Worm (Caenorhabditis elegans): ENCODE data around the gene gldi-7.

ce11 chrII:8577509-8578099, 46.6 kb upstream of the gldi-7 start, which contains the start of gene F54C9.9:
- TF ChIP-seq ztf-11 (tag; optimal IDR thresholded peaks at IDR 0.05) (no peak), ceh-39 (tag; optimal IDR thresholded peaks at IDR 0.05) (no peak), ces-1 (GFP tag; optimal IDR thresholded peaks at IDR 0.05) (no peak), pha-4 (tag; optimal IDR thresholded peaks at IDR 0.05) (no peak), elt-1 (tag; optimal IDR thresholded peaks at IDR 0.05; ENCODE audit: borderline replicate concordance, insufficient read depth) (no peak), nhr-12 (tag; optimal IDR thresholded peaks at IDR 0.05) (no peak), nhr-76 (tag; optimal IDR thresholded peaks at IDR 0.05) (no peak), flh-1 (GFP tag; optimal IDR thresholded peaks at IDR 0.05) (no peak), bed-3 (GFP tag; optimal IDR thresholded peaks at IDR 0.05) (no peak), elt-3 (tag; optimal IDR thresholded peaks at IDR 0.05) (no peak), lin-13 (tag; optimal IDR thresholded peaks at IDR 0.05) (no peak), mep-1 (tag; optimal IDR thresholded peaks at IDR 0.05) (no peak), zip-8 (tag; optimal IDR thresholded peaks at IDR 0.05) (no peak), drap-1 (GFP tag; optimal IDR thresholded peaks at IDR 0.05) (no peak)

Measured in whole organism, mixed stage, embryonic.